Worm (Caenorhabditis elegans) whole organism, young adult: ENCODE results near the gene W09G10.9.
"Not testable (repeated sequence)": the region's sequence is repeated elsewhere in the genome, so short reads cannot be mapped to it uniquely, and the experiment has no call there.

ENCODE experiments used
- B0261.1 ChIP-seq: sonication (generic microtip); optimal IDR thresholded peaks from 2 replicates; lab custom pipeline; 2016; ENCODE audit warnings: mild to moderate bottlenecking, missing genetic modification characterization, moderate library complexity, missing compliant biosample characterization
- B0336.3 ChIP-seq: fragments of 200-800 bp; sonication (Bioruptor generic); IDR thresholded peaks from 2 replicates; pipeline ENCODE4 v1.3.6; 2022; ENCODE audit warnings: missing genetic modification characterization, missing compliant biosample characterization
- D2030.7 ChIP-seq: fragments of 200-800 bp; sonication (Bioruptor generic); IDR thresholded peaks from 2 replicates; pipeline ENCODE4 v1.3.6; 2022; ENCODE audit warnings: missing genetic modification reagents, missing genetic modification characterization, missing compliant biosample characterization
- F33H1.4 ChIP-seq: fragments of 200-800 bp; sonication (Bioruptor generic); IDR thresholded peaks from 2 replicates; pipeline ENCODE4 v1.3.6; 2022; ENCODE audit warnings: missing genetic modification reagents, missing genetic modification characterization, missing compliant biosample characterization
- F37B4.10 ChIP-seq: fragments of 200-800 bp; sonication (Bioruptor generic); IDR thresholded peaks from 2 replicates; pipeline ENCODE4 v1.3.6; 2022; ENCODE audit warnings: missing genetic modification characterization, missing compliant biosample characterization
- Y53G8AR.9 ChIP-seq: fragments of 200-800 bp; sonication (Bioruptor generic); conservative IDR thresholded peaks from 2 replicates; pipeline ENCODE4 v1.3.6; 2022; ENCODE audit warnings: missing genetic modification reagents, missing genetic modification characterization, missing compliant biosample characterization
- Y56A3A.18 ChIP-seq: fragments of 200-800 bp; sonication (Bioruptor generic); IDR thresholded peaks from 2 replicates; pipeline ENCODE4 v1.3.6; 2022; ENCODE audit warnings: missing genetic modification reagents, missing genetic modification characterization, missing compliant biosample characterization
- ama-1 ChIP-seq, 3 experiments: fragments of 150-350 bp in 1 of 3; sonication (generic microtip) in 2 of 3; optimal IDR thresholded peaks; 2 replicates each; lab custom pipeline; 2014 to 2018; ENCODE audit warnings: missing biosample characterization in 2 of 3, missing genetic modification characterization in 2 of 3, missing genetic modification reagents in 2 of 3
- aptf-3 ChIP-seq: fragments of 200-800 bp; sonication (Bioruptor generic); IDR thresholded peaks from 2 replicates; pipeline ENCODE4 v1.3.6; 2022; ENCODE audit warnings: missing genetic modification characterization, missing compliant biosample characterization
- athp-1 ChIP-seq: sonication (generic microtip); optimal IDR thresholded peaks from 2 replicates; lab custom pipeline; 2017; ENCODE audit warnings: mild to moderate bottlenecking, missing genetic modification characterization, missing compliant biosample characterization
- attf-5 ChIP-seq: fragments of 200-800 bp; sonication (Bioruptor generic); optimal IDR thresholded peaks from 2 replicates; lab custom pipeline; 2018; ENCODE audit warnings: mild to moderate bottlenecking, missing genetic modification characterization, missing compliant biosample characterization
- attf-6 ChIP-seq: fragments of 200-800 bp; sonication (Bioruptor generic); IDR thresholded peaks from 2 replicates; pipeline ENCODE4 v1.3.6; 2022; ENCODE audit warnings: missing genetic modification reagents, missing genetic modification characterization, missing compliant biosample characterization
- bed-2 ChIP-seq: fragments of 200-800 bp; sonication (Bioruptor generic); IDR thresholded peaks from 2 replicates; pipeline ENCODE4 v1.3.6; 2022; ENCODE audit warnings: missing genetic modification reagents, missing genetic modification characterization, missing compliant biosample characterization
- cebp-2 ChIP-seq: fragments of 200-800 bp; sonication (Bioruptor generic); IDR thresholded peaks from 2 replicates; pipeline ENCODE4 v1.3.6; 2022; ENCODE audit warnings: missing genetic modification characterization, missing compliant biosample characterization
- ceh-100 ChIP-seq: fragments of 200-800 bp; sonication (Bioruptor generic); IDR thresholded peaks from 2 replicates; pipeline ENCODE4 v1.3.6; 2022; ENCODE audit warnings: missing genetic modification reagents, missing genetic modification characterization, missing compliant biosample characterization
- ceh-79 ChIP-seq: sonication (generic microtip); optimal IDR thresholded peaks from 2 replicates; lab custom pipeline; 2017; ENCODE audit warnings: mild to moderate bottlenecking, missing genetic modification characterization, missing compliant biosample characterization
- dox-1 ChIP-seq: fragments of 200-800 bp; sonication (Bioruptor generic); IDR thresholded peaks from 2 replicates; pipeline ENCODE4 v1.3.6; 2022; ENCODE audit warnings: missing genetic modification reagents, missing genetic modification characterization, missing compliant biosample characterization
- egl-18 ChIP-seq: fragments of 200-800 bp; sonication (Bioruptor generic); IDR thresholded peaks from 2 replicates; pipeline ENCODE4 v1.3.6; 2022; ENCODE audit warnings: missing genetic modification reagents, missing genetic modification characterization, missing compliant biosample characterization
- egl-44 ChIP-seq: fragments of 200-800 bp; sonication (Bioruptor generic); IDR thresholded peaks from 2 replicates; pipeline ENCODE4 v1.3.6; 2022; ENCODE audit warnings: missing genetic modification reagents, missing genetic modification characterization, missing compliant biosample characterization
- egrh-3 ChIP-seq: fragments of 200-800 bp; sonication (Bioruptor generic); IDR thresholded peaks from 2 replicates; pipeline ENCODE4 v1.3.6; 2022; ENCODE audit warnings: missing genetic modification reagents, missing genetic modification characterization, missing compliant biosample characterization
- ets-4 ChIP-seq: fragments of 200-800 bp; sonication (Bioruptor generic); optimal IDR thresholded peaks from 2 replicates; lab custom pipeline; 2018; ENCODE audit warnings: mild to moderate bottlenecking, missing genetic modification characterization, missing compliant biosample characterization
- fkh-3 ChIP-seq: sonication (generic microtip); optimal IDR thresholded peaks from 2 replicates; lab custom pipeline; 2016; ENCODE audit warnings: mild to moderate bottlenecking, missing genetic modification characterization, missing compliant biosample characterization
- hmg-1.2 ChIP-seq: fragments of 200-800 bp; sonication (Bioruptor generic); IDR thresholded peaks from 2 replicates; pipeline ENCODE4 v1.3.6; 2022; ENCODE audit warnings: missing genetic modification reagents, missing genetic modification characterization, missing compliant biosample characterization
- hmg-20 ChIP-seq: fragments of 200-800 bp; sonication (Bioruptor generic); IDR thresholded peaks from 2 replicates; pipeline ENCODE4 v1.3.6; 2022; ENCODE audit warnings: missing genetic modification reagents, missing genetic modification characterization, missing compliant biosample characterization
- hrde-1 ChIP-seq: sonication (generic microtip); optimal IDR thresholded peaks from 2 replicates; lab custom pipeline; 2016; ENCODE audit warnings: missing genetic modification characterization, mild to moderate bottlenecking, missing compliant biosample characterization, moderate library complexity, missing genotype, missing genetic modification reagents, borderline replicate concordance
- let-607 ChIP-seq, 2 experiments: fragments of 200-800 bp in 1 of 2; sonication (Bioruptor generic) in 1 of 2; sonication (generic microtip) in 1 of 2; optimal IDR thresholded peaks; 2 replicates each; lab custom pipeline; 2016 to 2018; ENCODE audit warnings: mild to moderate bottlenecking in 2 of 2, missing compliant biosample characterization in 2 of 2, missing genetic modification characterization in 2 of 2, moderate library complexity in 2 of 2, missing genotype in 1 of 2
- lin-26 ChIP-seq: fragments of 200-800 bp; sonication (Bioruptor generic); IDR thresholded peaks from 2 replicates; pipeline ENCODE4 v1.3.6; 2022; ENCODE audit warnings: missing genetic modification reagents, missing genetic modification characterization, missing compliant biosample characterization
- lin-54 ChIP-seq: fragments of 200-800 bp; sonication (Bioruptor generic); optimal IDR thresholded peaks from 2 replicates; lab custom pipeline; 2018; ENCODE audit warnings: mild to moderate bottlenecking, missing genetic modification characterization, missing compliant biosample characterization
- lir-1 ChIP-seq: fragments of 200-800 bp; sonication (Bioruptor generic); conservative IDR thresholded peaks from 2 replicates; pipeline ENCODE4 v1.3.6; 2022; ENCODE audit warnings: missing genetic modification reagents, missing genetic modification characterization, missing compliant biosample characterization
- lsl-1 ChIP-seq: fragments of 200-800 bp; sonication (Bioruptor generic); optimal IDR thresholded peaks from 2 replicates; lab custom pipeline; 2018; ENCODE audit warnings: mild to moderate bottlenecking, missing genetic modification characterization, moderate library complexity, missing compliant biosample characterization
- madf-6 ChIP-seq: fragments of 200-800 bp; sonication (Bioruptor generic); IDR thresholded peaks from 2 replicates; pipeline ENCODE4 v1.3.6; 2022; ENCODE audit warnings: missing genetic modification reagents, missing genetic modification characterization, missing compliant biosample characterization
- mcd-1 ChIP-seq: fragments of 200-800 bp; sonication (Bioruptor generic); IDR thresholded peaks from 2 replicates; pipeline ENCODE4 v1.3.6; 2022; ENCODE audit warnings: missing genetic modification reagents, missing genetic modification characterization, missing compliant biosample characterization
- mes-4 ChIP-seq: sonication (generic microtip); optimal IDR thresholded peaks from 2 replicates; lab custom pipeline; 2016; ENCODE audit warnings: missing genotype, missing genetic modification characterization, missing compliant biosample characterization
- mxl-1 ChIP-seq: sonication (generic microtip); optimal IDR thresholded peaks from 2 replicates; lab custom pipeline; 2016; ENCODE audit warnings: missing genetic modification characterization, missing compliant biosample characterization
- nfyb-1 ChIP-seq: fragments of 200-800 bp; sonication (Bioruptor generic); IDR thresholded peaks from 2 replicates; pipeline ENCODE4 v1.3.6; 2022; ENCODE audit warnings: missing genetic modification reagents, missing genetic modification characterization, missing compliant biosample characterization
- nhr-80 ChIP-seq: sonication (generic microtip); optimal IDR thresholded peaks from 2 replicates; lab custom pipeline; 2016; ENCODE audit warnings: missing genetic modification characterization, missing compliant biosample characterization
- pbrm-1 ChIP-seq: fragments of 200-800 bp; sonication (Bioruptor generic); IDR thresholded peaks from 2 replicates; pipeline ENCODE4 v1.3.6; 2022; ENCODE audit warnings: missing genetic modification reagents, missing genetic modification characterization, missing compliant biosample characterization
- rec-8 ChIP-seq, 2 experiments: sonication (generic microtip); optimal IDR thresholded peaks; 2 replicates each; lab custom pipeline; 2016; ENCODE audit warnings: mild to moderate bottlenecking in 2 of 2, missing genetic modification characterization in 2 of 2, missing genetic modification reagents in 2 of 2, missing genotype in 2 of 2, missing biosample characterization in 1 of 2, missing compliant biosample characterization in 1 of 2, moderate library complexity in 1 of 2
- snpc-1.1 ChIP-seq: sonication (generic microtip); optimal IDR thresholded peaks from 2 replicates; lab custom pipeline; 2017; ENCODE audit warnings: missing genetic modification characterization, mild to moderate bottlenecking, missing compliant biosample characterization, antibody characterized with exemption, moderate library complexity, missing genotype, missing genetic modification reagents; ENCODE audit not compliant: insufficient read depth
- snpc-1.3 ChIP-seq: sonication (generic microtip); optimal IDR thresholded peaks from 2 replicates; lab custom pipeline; 2017; ENCODE audit warnings: missing genetic modification characterization, mild to moderate bottlenecking, missing compliant biosample characterization, antibody characterized with exemption, moderate library complexity, missing genotype, missing genetic modification reagents; ENCODE audit not compliant: insufficient read depth
- snpc-4 ChIP-seq, 5 experiments: fragments of 150-350 bp in 1 of 5; sonication (generic microtip) in 4 of 5; optimal IDR thresholded peaks; 2 replicates each; lab custom pipeline; 2014 to 2018; ENCODE audit warnings: missing genetic modification characterization in 5 of 5, missing biosample characterization in 3 of 5, antibody characterized with exemption in 2 of 5, mild to moderate bottlenecking in 2 of 5, missing compliant biosample characterization in 2 of 5, missing genotype in 2 of 5, moderate library complexity in 2 of 5, missing genetic modification reagents in 1 of 5
- somi-1 ChIP-seq: fragments of 200-800 bp; sonication (Bioruptor generic); optimal IDR thresholded peaks from 2 replicates; lab custom pipeline; 2018; ENCODE audit warnings: mild to moderate bottlenecking, missing genetic modification characterization, missing compliant biosample characterization
- sptf-2 ChIP-seq: fragments of 200-800 bp; sonication (Bioruptor generic); optimal IDR thresholded peaks from 2 replicates; lab custom pipeline; 2018; ENCODE audit warnings: mild to moderate bottlenecking, missing genetic modification characterization, missing compliant biosample characterization
- ztf-18 ChIP-seq: sonication (generic microtip); optimal IDR thresholded peaks from 2 replicates; lab custom pipeline; 2016; ENCODE audit warnings: missing genotype, mild to moderate bottlenecking, missing genetic modification characterization, missing compliant biosample characterization
- ztf-26 ChIP-seq: sonication (generic microtip); optimal IDR thresholded peaks from 2 replicates; lab custom pipeline; 2017; ENCODE audit warnings: missing genetic modification characterization, missing compliant biosample characterization
- ztf-28 ChIP-seq: fragments of 200-800 bp; sonication (Bioruptor generic); IDR thresholded peaks from 2 replicates; pipeline ENCODE4 v1.3.6; 2022; ENCODE audit warnings: missing genetic modification reagents, missing genetic modification characterization, missing compliant biosample characterization

W09G10.9 gene

DNA sequence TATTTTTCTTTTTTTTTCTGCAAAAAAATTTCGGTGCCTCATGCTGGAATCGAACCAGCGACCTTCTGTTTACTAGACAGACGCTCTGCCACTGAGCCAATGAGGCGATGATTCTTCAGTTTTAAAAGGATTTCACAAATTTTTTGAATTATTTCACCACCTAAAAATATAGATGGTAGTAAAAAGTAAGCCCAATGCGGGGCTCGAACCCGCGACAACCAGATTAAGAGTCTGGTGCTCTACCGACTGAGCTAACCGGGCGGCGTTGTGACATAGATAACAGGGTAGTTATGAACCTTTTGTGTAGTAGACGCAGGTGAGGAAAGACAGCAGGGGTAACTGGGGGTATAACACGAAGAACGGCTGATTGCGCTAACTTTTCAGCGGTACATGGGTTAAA lies 46.0 kb downstream of the W09G10.9 start (continued):
- peak; percentile 46; the same call in 1 of the 2 replicates for TF ChIP-seq egrh-3
- TF ChIP-seq ceh-79 (tag; lab: Kevin White, UChicago) = peak; percentile 76
- peak; percentile 60 for TF ChIP-seq attf-6 (GFP tag; lab: Robert Waterston, UW)
- peak; percentile 56 for TF ChIP-seq F33H1.4 (GFP tag; lab: Robert Waterston, UW)
- peak; percentile 14 for TF ChIP-seq nhr-80 (tag; lab: Kevin White, UChicago)
- TF ChIP-seq cebp-2 = peak; percentile 83
- peak; percentile 77 for TF ChIP-seq B0336.3 (GFP tag; lab: Robert Waterston, UW)
- TF ChIP-seq mxl-1 (tag; lab: Kevin White, UChicago) = peak; percentile 34
- TF ChIP-seq egl-44 (GFP tag; lab: Robert Waterston, UW) = 0 out of 2 replicates have a peak, but pooled peaks have one; percentile 62
- peak; percentile 53 to 72 for TF ChIP-seq rec-8 (tag; optimal IDR thresholded peaks at IDR 0.05; lab: Kevin White, UChicago)
- TF ChIP-seq fkh-3 = peak; percentile 18
- peak; percentile 74 for TF ChIP-seq madf-6
- peak; percentile 70 for TF ChIP-seq mes-4
- 0 out of 2 replicates have a peak, but pooled peaks have one; percentile 39 for TF ChIP-seq egl-18 (GFP tag; lab: Robert Waterston, UW)
- TF ChIP-seq lir-1 (GFP tag; lab: Robert Waterston, UW) = peak; percentile 64; the same call in 1 of the 2 replicates
- 0 out of 2 replicates have a peak, but pooled peaks have one; percentile 66 for TF ChIP-seq hmg-20 (GFP tag; lab: Robert Waterston, UW)
- peak; percentile 41 for TF ChIP-seq sptf-2 (GFP tag; lab: Kevin White, UChicago)
- TF ChIP-seq Y56A3A.18 (GFP tag; lab: Robert Waterston, UW) = peak; percentile 84
- TF ChIP-seq B0261.1 (tag; lab: Kevin White, UChicago) = peak; percentile 91
- TF ChIP-seq pbrm-1 (GFP tag; lab: Robert Waterston, UW) = peak; percentile 76
- TF ChIP-seq mcd-1 (GFP tag; lab: Robert Waterston, UW) = peak; percentile 69
- TF ChIP-seq snpc-1.1 = peak; percentile 80
- peak; percentile 97 for TF ChIP-seq lin-26 (GFP tag; lab: Robert Waterston, UW)
- TF ChIP-seq Y53G8AR.9 (GFP tag; lab: Robert Waterston, UW) = peak; percentile 72
- TF ChIP-seq snpc-4 (GFP tag; optimal IDR thresholded peaks at IDR 0.05; lab: Kevin White, UChicago); ama-1 (optimal IDR thresholded peaks at IDR 0.05; lab: Kevin White, UChicago): not testable (repeated sequence)
- peak in 2 of 4 experiments; percentile 61 to 85 for TF ChIP-seq snpc-4 (tag; optimal IDR thresholded peaks at IDR 0.05; lab: Kevin White, UChicago)
- peak; percentile 69 for TF ChIP-seq dox-1
- TF ChIP-seq ets-4 = peak; percentile 22
- TF ChIP-seq D2030.7 (GFP tag; lab: Robert Waterston, UW) = peak; percentile 90
- TF ChIP-seq ama-1 (GFP tag; optimal IDR thresholded peaks at IDR 0.05; lab: Kevin White, UChicago) = peak; percentile 69
- TF ChIP-seq somi-1 (GFP tag; lab: Kevin White, UChicago) = peak; percentile 41
- peak; percentile 61 for TF ChIP-seq lsl-1 (GFP tag; lab: Kevin White, UChicago)
- TF ChIP-seq ceh-100 (GFP tag; lab: Robert Waterston, UW) = peak; percentile 41
- TF ChIP-seq ztf-28 (GFP tag; lab: Robert Waterston, UW) = peak; percentile 65; the same call in 1 of the 2 replicates
- peak; percentile 55 for TF ChIP-seq lin-54
- peak; percentile 47 for TF ChIP-seq snpc-1.3 (tag; lab: Kevin White, UChicago)
- TF ChIP-seq let-607 (tag; optimal IDR thresholded peaks at IDR 0.05; lab: Kevin White, UChicago) = peak in 1 of 2 experiments; percentile 31
- 0 out of 2 replicates have a peak, but pooled peaks have one; percentile 11 for TF ChIP-seq aptf-3 (GFP tag; lab: Robert Waterston, UW)
- peak; percentile 86 for TF ChIP-seq nfyb-1
- TF ChIP-seq ztf-18 (tag; lab: Kevin White, UChicago) = peak; percentile 50
- TF ChIP-seq bed-2 (GFP tag; lab: Robert Waterston, UW) = peak; percentile 78
- TF ChIP-seq attf-5 (GFP tag; lab: Kevin White, UChicago) = peak; percentile 46
- TF ChIP-seq hmg-1.2 (GFP tag; lab: Robert Waterston, UW) = peak; percentile 74
- peak; percentile 81 for TF ChIP-seq athp-1 (tag; lab: Kevin White, UChicago)
- TF ChIP-seq hrde-1 (tag; lab: Kevin White, UChicago) = peak; percentile 68
- peak; percentile 68 for TF ChIP-seq ztf-26
- TF ChIP-seq F37B4.10 (GFP tag; lab: Robert Waterston, UW) = 0 out of 2 replicates have a peak, but pooled peaks have one; percentile 25
